Worm (Caenorhabditis elegans): ENCODE results near the gene ZC262.2.

DNA sequence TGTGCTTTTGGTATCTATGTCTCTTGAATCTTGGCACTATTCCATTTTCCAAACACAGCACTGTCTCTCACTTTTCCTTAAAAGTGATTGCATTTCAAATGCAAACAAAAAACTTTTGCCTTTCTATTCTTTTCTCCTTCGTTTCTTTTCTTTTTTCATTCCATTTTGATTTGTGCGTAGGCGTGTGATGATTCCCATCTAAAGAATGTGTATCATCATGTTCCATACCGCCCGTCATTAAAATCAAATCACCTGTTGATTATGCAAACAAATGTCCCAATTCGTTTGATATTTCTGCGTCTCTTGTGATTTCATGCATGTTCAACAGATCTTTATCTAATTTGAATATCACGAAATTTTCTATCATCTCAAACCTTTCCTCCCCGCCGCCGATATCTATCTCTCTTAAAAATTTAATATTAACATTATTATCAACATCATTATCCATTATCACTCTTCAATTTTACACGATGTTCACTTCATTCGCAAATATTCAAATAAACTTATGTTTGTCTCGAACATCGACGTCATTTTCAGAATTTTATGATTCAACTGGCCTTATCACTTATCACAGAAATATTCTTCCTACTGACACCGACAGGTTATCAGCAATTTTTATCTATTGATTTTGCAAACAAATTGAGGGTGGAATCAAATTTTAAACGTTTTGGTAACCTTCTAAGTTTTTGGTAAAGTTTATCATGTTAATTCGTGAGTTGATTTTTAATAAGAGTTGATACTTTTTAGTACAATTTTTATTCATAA is 40.4 kb upstream of the ZC262.2 start:
- TF ChIP-seq unc-62 (GFP tag; optimal IDR thresholded peaks at IDR 0.05) (peak; percentile 11), lsy-2 (tag; optimal IDR thresholded peaks at IDR 0.05) (no peak), sem-2 (GFP tag; optimal IDR thresholded peaks at IDR 0.05) (no peak), nhr-2 (tag; optimal IDR thresholded peaks at IDR 0.05) (no peak)
